Fruit fly (Drosophila melanogaster): Measurements from ENCODE around the gene Nmdmc.

The Nmdmc gene

dm6 chr3R:9038652-9039051 is 11.7 kb downstream of the Nmdmc start, which contains the start of gene hyx (continued):
- peak; percentile 49 for TF ChIP-seq CG13624 (GFP tag; optimal IDR thresholded peaks at IDR 0.05)
- peak; percentile 45 for TF ChIP-seq stwl (tag; optimal IDR thresholded peaks at IDR 0.05)
- TF ChIP-seq dysf (GFP tag; IDR thresholded peaks at IDR 0.05): 0 out of 3 replicates have a peak, but pooled peaks have one; percentile 28
- no peak for TF ChIP-seq fd3F (GFP tag; optimal IDR thresholded peaks at IDR 0.05)
- peak; percentile 29 for TF ChIP-seq CG12219 (GFP tag; optimal IDR thresholded peaks at IDR 0.05)
- TF ChIP-seq CG6175 (GFP tag; IDR thresholded peaks at IDR 0.05): no peak
- peak; percentile 42 for TF ChIP-seq CG15269 (tag; optimal IDR thresholded peaks at IDR 0.05)
- peak; percentile 14 for TF ChIP-seq Sry-β (GFP tag; optimal IDR thresholded peaks at IDR 0.05)
- TF ChIP-seq Sox100B (GFP tag; optimal IDR thresholded peaks at IDR 0.05): no peak
- no peak for TF ChIP-seq CG10654 (GFP tag; optimal IDR thresholded peaks at IDR 0.05)
- TF ChIP-seq CG4424 (GFP tag; optimal IDR thresholded peaks at IDR 0.05): no peak
- peak; percentile 1 for TF ChIP-seq CG33213 (GFP tag; optimal IDR thresholded peaks at IDR 0.05)
- TF ChIP-seq HLH54F (GFP tag; optimal IDR thresholded peaks at IDR 0.05): peak; percentile 13
- TF ChIP-seq CG2712 (tag; optimal IDR thresholded peaks at IDR 0.05): peak; percentile 59
- peak; percentile 27 for TF ChIP-seq Side (GFP tag; optimal IDR thresholded peaks at IDR 0.05)
- no peak for TF ChIP-seq sc (optimal IDR thresholded peaks at IDR 0.05)
- TF ChIP-seq sc (GFP tag; optimal IDR thresholded peaks at IDR 0.05): no peak
- TF ChIP-seq CG6254 (GFP tag; optimal IDR thresholded peaks at IDR 0.05): no peak
- TF ChIP-seq psq (GFP tag; optimal IDR thresholded peaks at IDR 0.05): no peak
- no peak for TF ChIP-seq GATAe (GFP tag; conservative IDR thresholded peaks at IDR 0.05)
- TF ChIP-seq B-H1 (GFP tag; IDR thresholded peaks at IDR 0.05): no peak
- TF ChIP-seq Poxn (GFP tag; IDR thresholded peaks at IDR 0.05): no peak
- TF ChIP-seq dimm (GFP tag; IDR thresholded peaks at IDR 0.05): no peak
- peak; percentile 61; the same call in 1 of the 2 replicates for TF ChIP-seq sob (GFP tag; IDR thresholded peaks at IDR 0.05)
- no peak for TF ChIP-seq CG6654 (GFP tag; optimal IDR thresholded peaks at IDR 0.05)
- peak; percentile 3 for TF ChIP-seq gcm (GFP tag; optimal IDR thresholded peaks at IDR 0.05)
- peak; percentile 61 for TF ChIP-seq sug (tag; optimal IDR thresholded peaks at IDR 0.05)
- TF ChIP-seq CG7271 (tag; optimal IDR thresholded peaks at IDR 0.05): no peak
- TF ChIP-seq en (GFP tag; optimal IDR thresholded peaks at IDR 0.05): no peak
- no peak for TF ChIP-seq Hmx (GFP tag; optimal IDR thresholded peaks at IDR 0.05)
- TF ChIP-seq Camta (GFP tag; optimal IDR thresholded peaks at IDR 0.05): peak; percentile 47
- no peak for TF ChIP-seq ash1 (GFP tag; optimal IDR thresholded peaks at IDR 0.05)
- TF ChIP-seq CG3726 (GFP tag; IDR thresholded peaks at IDR 0.05): no peak
- no peak for TF ChIP-seq CG13123 (GFP tag; optimal IDR thresholded peaks at IDR 0.05)
- TF ChIP-seq jigr1 (GFP tag; IDR thresholded peaks at IDR 0.05): no peak
- TF ChIP-seq pho (GFP tag; optimal IDR thresholded peaks at IDR 0.05): peak; percentile 30
- no peak for TF ChIP-seq CG43689 (GFP tag; IDR thresholded peaks at IDR 0.05)
- TF ChIP-seq lilli (GFP tag; optimal IDR thresholded peaks at IDR 0.05): peak; percentile 73
- TF ChIP-seq CG11695 (GFP tag; IDR thresholded peaks at IDR 0.05): no peak
- TF ChIP-seq Dp (GFP tag; optimal IDR thresholded peaks at IDR 0.05): no peak
- TF ChIP-seq pum (GFP tag; optimal IDR thresholded peaks at IDR 0.05): peak; percentile 10
- TF ChIP-seq CG12744 (GFP tag; optimal IDR thresholded peaks at IDR 0.05): no peak
- no peak for TF ChIP-seq Dfd (GFP tag; optimal IDR thresholded peaks at IDR 0.05)
- 0 out of 3 replicates have a peak, but pooled peaks have one; percentile 15 for TF ChIP-seq CG17361 (GFP tag; IDR thresholded peaks at IDR 0.05)
- no peak for TF ChIP-seq Xrp1 (GFP tag; IDR thresholded peaks at IDR 0.05)
- TF ChIP-seq bab2 (GFP tag; optimal IDR thresholded peaks at IDR 0.05): peak; percentile 24
- peak; percentile 94 for TF ChIP-seq Elba2 (GFP tag; optimal IDR thresholded peaks at IDR 0.05)
- no peak for TF ChIP-seq CG16779 (GFP tag; IDR thresholded peaks at IDR 0.05)
- peak; percentile 79; the same call in 2 of the 3 replicates for TF ChIP-seq sr (GFP tag; IDR thresholded peaks at IDR 0.05)
- TF ChIP-seq pfk (GFP tag; optimal IDR thresholded peaks at IDR 0.05): no peak
- TF ChIP-seq Dip2 (GFP tag; IDR thresholded peaks at IDR 0.05): no peak
- no peak for TF ChIP-seq TFAM (GFP tag; optimal IDR thresholded peaks at IDR 0.05)
- TF ChIP-seq Doc2 (GFP tag; IDR thresholded peaks at IDR 0.05): no peak

All from whole organism, embryonic.